Worm (Caenorhabditis elegans): Measurements from ENCODE around the gene ifbp-1.
A peak's percentile ranks its signal among the peaks of the same experiment; 100 is the strongest.

The ifbp-1 gene

DNA sequence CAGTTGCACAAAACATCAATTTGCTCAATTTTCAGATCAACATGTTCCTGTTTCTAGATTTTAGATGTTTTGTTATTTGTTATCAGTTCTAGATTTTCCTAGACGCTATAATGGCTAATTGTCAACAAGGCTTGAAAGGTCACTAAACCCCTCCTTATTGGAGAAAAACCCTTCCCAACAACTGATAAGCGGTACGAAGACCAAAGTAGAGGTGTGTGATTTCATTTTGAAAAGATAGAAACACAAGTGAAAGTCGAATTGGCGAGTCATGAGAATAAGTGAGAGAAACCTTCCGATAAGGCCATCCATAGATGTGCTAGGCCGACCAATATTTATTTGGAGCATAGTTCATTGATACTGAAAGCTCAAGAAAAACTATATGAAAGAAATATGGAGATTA is 6.4 kb downstream of the ifbp-1 start (continued):
- TF ChIP-seq mab-9 (GFP tag; IDR thresholded peaks at IDR 0.05) (no peak), mep-1 (tag; optimal IDR thresholded peaks at IDR 0.05) (no peak), egl-27 (tag; optimal IDR thresholded peaks at IDR 0.05) (no peak), nhr-85 (tag) (peak; percentile 72), fkh-10 (GFP tag; optimal IDR thresholded peaks at IDR 0.05) (no peak), jun-1 (tag; optimal IDR thresholded peaks at IDR 0.05) (peak; percentile 32), isw-1 (GFP tag; IDR thresholded peaks at IDR 0.05) (no peak), ceh-8 (GFP tag; optimal IDR thresholded peaks at IDR 0.05) (no peak), efl-1 (optimal IDR thresholded peaks at IDR 0.05) (no peak), efl-1 (GFP tag; optimal IDR thresholded peaks at IDR 0.05 in 1 of 2) (peak in 1 of 2 experiments; percentile 83), lin-39 (tag; optimal IDR thresholded peaks at IDR 0.05) (no peak), dpl-1 (GFP tag; optimal IDR thresholded peaks at IDR 0.05) (peak in 1 of 3 experiments; percentile 6), efl-3 (GFP tag; optimal IDR thresholded peaks at IDR 0.05) (no peak), irx-1 (tag; optimal IDR thresholded peaks at IDR 0.05) (no peak), grh-1 (GFP tag; IDR thresholded peaks at IDR 0.05) (no peak; the same call in 1 of the 2 replicates), blmp-1 (tag; optimal IDR thresholded peaks at IDR 0.05) (peak; percentile 97), sox-4 (tag; optimal IDR thresholded peaks at IDR 0.05) (no peak), ceh-88 (GFP tag; IDR thresholded peaks at IDR 0.05) (no peak), egl-13 (tag; optimal IDR thresholded peaks at IDR 0.05) (no peak), rnt-1 (tag; optimal IDR thresholded peaks at IDR 0.05) (no peak), pax-3 (tag; optimal IDR thresholded peaks at IDR 0.05) (peak; percentile 20), ztf-11 (tag; optimal IDR thresholded peaks at IDR 0.05) (no peak), ztf-4 (tag; optimal IDR thresholded peaks at IDR 0.05) (no peak), nhr-28 (tag; optimal IDR thresholded peaks at IDR 0.05) (no peak), snu-23 (GFP tag; optimal IDR thresholded peaks at IDR 0.05) (peak; percentile 4), lin-35 (GFP tag; optimal IDR thresholded peaks at IDR 0.05) (peak in 1 of 2 experiments; percentile 47), Y116A8C.19 (tag; optimal IDR thresholded peaks at IDR 0.05; ENCODE audit: borderline replicate concordance) (no peak), lin-15B (tag; optimal IDR thresholded peaks at IDR 0.05) (no peak), unc-62 (GFP tag; optimal IDR thresholded peaks at IDR 0.05) (no peak)

DNA sequence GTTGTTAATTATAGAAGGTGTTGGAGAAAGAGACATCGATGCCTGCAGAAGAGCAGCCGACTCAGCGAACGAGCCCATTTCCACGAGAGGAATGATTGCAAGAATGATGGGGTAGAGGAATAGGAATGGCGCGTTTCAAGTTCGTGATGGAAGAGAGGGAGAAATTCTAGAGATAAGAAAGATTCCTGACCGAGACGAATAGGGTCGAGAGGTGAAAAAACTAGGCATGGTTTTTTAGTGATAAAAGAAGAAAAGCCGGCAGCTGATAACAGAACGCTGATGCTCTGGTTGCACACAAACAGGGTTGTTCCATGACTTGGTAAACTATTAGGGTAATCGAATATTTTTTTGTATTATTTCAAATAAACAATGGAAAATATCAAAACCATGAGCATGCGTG is 7.2 kb downstream of the ifbp-1 start:
- TF ChIP-seq ceh-88 (GFP tag; IDR thresholded peaks at IDR 0.05) (no peak), rnt-1 (tag; optimal IDR thresholded peaks at IDR 0.05) (no peak), nhr-90 (tag; optimal IDR thresholded peaks at IDR 0.05; ENCODE audit: poor library complexity) (peak; percentile 8), efl-1 (optimal IDR thresholded peaks at IDR 0.05) (no peak), efl-1 (GFP tag; optimal IDR thresholded peaks at IDR 0.05 in 1 of 2) (peak in 1 of 2 experiments; percentile 91), unc-30 (tag; optimal IDR thresholded peaks at IDR 0.05) (no peak), hpl-2 (GFP tag; optimal IDR thresholded peaks at IDR 0.05) (no peak), nhr-85 (tag) (no peak), elt-2 (tag; optimal IDR thresholded peaks at IDR 0.05) (peak; percentile 61), tbx-2 (tag; optimal IDR thresholded peaks at IDR 0.05) (no peak), sox-4 (tag; optimal IDR thresholded peaks at IDR 0.05) (no peak), pax-3 (tag; optimal IDR thresholded peaks at IDR 0.05) (peak; percentile 32), vab-15 (tag; optimal IDR thresholded peaks at IDR 0.05) (no peak), lin-39 (tag; optimal IDR thresholded peaks at IDR 0.05) (no peak), lin-13 (GFP tag; optimal IDR thresholded peaks at IDR 0.05) (no peak), nhr-71 (tag; optimal IDR thresholded peaks at IDR 0.05) (no peak), nhr-47 (tag; optimal IDR thresholded peaks at IDR 0.05) (no peak), fos-1 (tag; optimal IDR thresholded peaks at IDR 0.05) (no peak), lin-14 (GFP tag; optimal IDR thresholded peaks at IDR 0.05) (no peak), grh-1 (GFP tag; IDR thresholded peaks at IDR 0.05) (no peak), snpc-4 (tag; optimal IDR thresholded peaks at IDR 0.05) (no peak), nhr-11 (tag; optimal IDR thresholded peaks at IDR 0.05) (no peak), irx-1 (tag; optimal IDR thresholded peaks at IDR 0.05) (no peak), ceh-63 (GFP tag; optimal IDR thresholded peaks at IDR 0.05) (no peak), mep-1 (tag; optimal IDR thresholded peaks at IDR 0.05) (no peak), unc-62 (GFP tag; optimal IDR thresholded peaks at IDR 0.05) (no peak), snu-23 (GFP tag; optimal IDR thresholded peaks at IDR 0.05) (no peak), fkh-10 (GFP tag; optimal IDR thresholded peaks at IDR 0.05) (no peak), hlh-17 (GFP tag; optimal IDR thresholded peaks at IDR 0.05; ENCODE audit: borderline replicate concordance) (no peak)
